Fruit fly (Drosophila melanogaster): ENCODE measurements around the gene CCT6.

The CCT6 gene

DNA sequence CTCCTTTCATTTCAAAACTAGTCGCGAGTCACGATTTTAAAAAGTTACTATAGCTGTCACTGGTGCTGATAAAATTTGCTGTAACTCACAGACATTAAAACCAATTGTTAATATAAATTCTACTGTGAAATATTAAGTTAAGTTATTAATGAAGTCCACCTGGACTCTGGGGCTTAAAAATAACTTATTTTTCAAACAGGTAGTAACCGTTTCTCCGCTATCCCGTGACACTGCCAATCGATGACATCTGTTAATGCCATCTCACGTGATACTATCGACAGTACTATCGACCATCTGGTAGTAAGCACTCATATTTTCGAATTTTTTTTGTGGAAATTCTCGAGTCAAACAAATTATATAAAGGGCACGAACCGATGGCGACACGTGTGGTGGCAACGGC, 12.5 kb upstream of the CCT6 start, which contains the start of the genes CG12379 and MagR (continued):
- TF ChIP-seq E2f1 (GFP tag; IDR thresholded peaks at IDR 0.05) (peak; percentile 32; the same call in 1 of the 2 replicates), otp (GFP tag; IDR thresholded peaks at IDR 0.05) (no peak), CHES-1-like (GFP tag; optimal IDR thresholded peaks at IDR 0.05) (peak; percentile 48), CG8478 (optimal IDR thresholded peaks at IDR 0.05) (no peak), ap (GFP tag; IDR thresholded peaks at IDR 0.05) (no peak), kay (GFP tag; optimal IDR thresholded peaks at IDR 0.05) (no peak), tx (GFP tag; optimal IDR thresholded peaks at IDR 0.05) (peak; percentile 67), cato (GFP tag; optimal IDR thresholded peaks at IDR 0.05; ENCODE audit: borderline replicate concordance) (no peak), sob (GFP tag; IDR thresholded peaks at IDR 0.05) (peak; percentile 58), slou (GFP tag; optimal IDR thresholded peaks at IDR 0.05) (peak; percentile 35), CG3163 (GFP tag; optimal IDR thresholded peaks at IDR 0.05) (no peak), HLH54F (GFP tag; optimal IDR thresholded peaks at IDR 0.05) (peak; percentile 63), bab2 (GFP tag; optimal IDR thresholded peaks at IDR 0.05) (peak; percentile 59), Scr (GFP tag; IDR thresholded peaks at IDR 0.05; ENCODE audit: partially characterized antibody) (peak; percentile 83), Neu2 (GFP tag; optimal IDR thresholded peaks at IDR 0.05; ENCODE audit: borderline replicate concordance) (peak; percentile 98), Doc3 (GFP tag; IDR thresholded peaks at IDR 0.05; ENCODE audit: partially characterized antibody) (peak; percentile 78), CG6254 (GFP tag; optimal IDR thresholded peaks at IDR 0.05) (no peak), prd (optimal IDR thresholded peaks at IDR 0.05) (no peak), prd (GFP tag; IDR thresholded peaks at IDR 0.05) (peak; percentile 70), pum (GFP tag; optimal IDR thresholded peaks at IDR 0.05) (peak; percentile 55), mld (GFP tag; IDR thresholded peaks at IDR 0.05; ENCODE audit: partially characterized antibody) (peak; percentile 51; the same call in 1 of the 3 replicates), chn (GFP tag; optimal IDR thresholded peaks at IDR 0.05) (peak; percentile 56), CG12155 (GFP tag; optimal IDR thresholded peaks at IDR 0.05) (no peak), sisA (GFP tag; IDR thresholded peaks at IDR 0.05) (peak; percentile 58), YL-1 (GFP tag; optimal IDR thresholded peaks at IDR 0.05) (peak; percentile 20), CoRest (tag; optimal IDR thresholded peaks at IDR 0.05) (peak; percentile 78), hkb (optimal IDR thresholded peaks at IDR 0.05) (no peak), hkb (GFP tag; IDR thresholded peaks at IDR 0.05) (no peak), Hr51 (GFP tag; optimal IDR thresholded peaks at IDR 0.05) (peak in 1 of 2 experiments; percentile 57), CG11560 (tag; IDR thresholded peaks at IDR 0.05) (peak; percentile 59; the same call in 1 of the 3 replicates), MESR4 (GFP tag; optimal IDR thresholded peaks at IDR 0.05) (no peak), CG4854 (GFP tag; optimal IDR thresholded peaks at IDR 0.05) (no peak), Trl (optimal IDR thresholded peaks at IDR 0.05) (no peak), Trl (GFP tag; optimal IDR thresholded peaks at IDR 0.05) (peak; percentile 40), CG7372 (GFP tag; IDR thresholded peaks at IDR 0.05) (peak; percentile 40; the same call in 1 of the 2 replicates), usp (GFP tag; optimal IDR thresholded peaks at IDR 0.05) (no peak), Side (GFP tag; optimal IDR thresholded peaks at IDR 0.05) (peak; percentile 62), D19A (tag; optimal IDR thresholded peaks at IDR 0.05) (peak; percentile 17), yki (optimal IDR thresholded peaks at IDR 0.05) (no peak), fu2 (GFP tag; optimal IDR thresholded peaks at IDR 0.05) (peak; percentile 27), CG10654 (GFP tag; optimal IDR thresholded peaks at IDR 0.05) (no peak), Aef1 (GFP tag; IDR thresholded peaks at IDR 0.05) (peak; percentile 39; the same call in 2 of the 3 replicates), CG4424 (GFP tag; optimal IDR thresholded peaks at IDR 0.05) (peak; percentile 49), CG30403 (GFP tag; optimal IDR thresholded peaks at IDR 0.05) (peak; percentile 74), bsh (GFP tag; optimal IDR thresholded peaks at IDR 0.05) (peak in 1 of 2 experiments; percentile 7), maf-S (GFP tag; optimal IDR thresholded peaks at IDR 0.05) (peak; percentile 29), Opbp (GFP tag; IDR thresholded peaks at IDR 0.05; ENCODE audit: partially characterized antibody) (peak; percentile 67), CG12744 (GFP tag; optimal IDR thresholded peaks at IDR 0.05) (peak; percentile 9), CG11456 (GFP tag; IDR thresholded peaks at IDR 0.05) (no peak), CG34376 (GFP tag; optimal IDR thresholded peaks at IDR 0.05) (peak; percentile 77), CrebB (tag; optimal IDR thresholded peaks at IDR 0.05) (peak; percentile 28), crc (GFP tag; optimal IDR thresholded peaks at IDR 0.05) (peak; percentile 35), CG1603 (tag; optimal IDR thresholded peaks at IDR 0.05) (peak; percentile 57)

Measured in whole organism, embryonic.